Fruit fly (Drosophila melanogaster) whole organism, embryonic: Measurements from ENCODE around the gene Rab8.

Experiments used
- Adf1 ChIP-seq: fragments of 200-800 bp; sonication (Bioruptor generic); IDR thresholded peaks from 2 replicates; pipeline ENCODE4 v1.3.6; 2022; ENCODE audit warnings: missing biosample characterization, missing genetic modification characterization
- C15 ChIP-seq: fragments of 200-800 bp; sonication (Bioruptor generic); IDR thresholded peaks from 3 replicates; pipeline ENCODE4 v1.3.6; 2022; ENCODE audit warnings: missing biosample characterization, missing genetic modification characterization
- CG10462 ChIP-seq: fragments of 200-800 bp; sonication (Bioruptor generic); optimal IDR thresholded peaks from 2 replicates; lab custom pipeline; 2016; ENCODE audit warnings: missing biosample characterization, missing genetic modification characterization
- CG10979 ChIP-seq: fragments of 200-800 bp; sonication (Bioruptor generic); optimal IDR thresholded peaks from 2 replicates; lab custom pipeline; 2018; ENCODE audit warnings: missing biosample characterization, mild to moderate bottlenecking, missing genetic modification characterization, moderate library complexity
- CG11723 ChIP-seq: fragments of 200-800 bp; sonication (Bioruptor generic); optimal IDR thresholded peaks from 2 replicates; lab custom pipeline; 2017; ENCODE audit warnings: missing biosample characterization, mild to moderate bottlenecking, missing genetic modification characterization
- CG12659 ChIP-seq: fragments of 200-800 bp; sonication (Bioruptor generic); optimal IDR thresholded peaks from 3 replicates; lab custom pipeline; 2017; ENCODE audit warnings: mild to moderate bottlenecking, missing biosample characterization, missing genetic modification reagents, missing genetic modification characterization
- CG14441 ChIP-seq: fragments of 200-800 bp; sonication (Bioruptor generic); IDR thresholded peaks from 2 replicates; pipeline ENCODE4 v1.3.6; 2022; ENCODE audit warnings: missing biosample characterization, missing genetic modification characterization
- CG14965 ChIP-seq: fragments of 200-800 bp; sonication (Bioruptor generic); optimal IDR thresholded peaks from 2 replicates; lab custom pipeline; 2016; ENCODE audit warnings: missing biosample characterization, missing genetic modification characterization, borderline replicate concordance
- CG1529 ChIP-seq: fragments of 200-800 bp; sonication (Bioruptor generic); optimal IDR thresholded peaks from 3 replicates; lab custom pipeline; 2018; ENCODE audit warnings: missing biosample characterization, missing genetic modification characterization
- CG16815 ChIP-seq: fragments of 200-800 bp; sonication (Bioruptor generic); optimal IDR thresholded peaks from 3 replicates; lab custom pipeline; 2017; ENCODE audit warnings: missing biosample characterization, mild to moderate bottlenecking, missing genetic modification characterization
- CG3726 ChIP-seq: fragments of 200-800 bp; sonication (Bioruptor generic); IDR thresholded peaks from 3 replicates; pipeline ENCODE4, ENCODE4 v1.3.6; 2022; ENCODE audit warnings: missing biosample characterization, missing genetic modification characterization
- CG5180 ChIP-seq: fragments of 200-800 bp; sonication (Bioruptor generic); optimal IDR thresholded peaks from 3 replicates; lab custom pipeline; 2017; ENCODE audit warnings: missing biosample characterization, missing genetic modification characterization, mild to moderate bottlenecking, moderate library complexity, missing genetic modification reagents
- CG6175 ChIP-seq: fragments of 200-800 bp; sonication (Bioruptor generic); IDR thresholded peaks from 3 replicates; pipeline ENCODE4 v1.3.6; 2022; ENCODE audit warnings: missing biosample characterization, missing genetic modification characterization
- CG6254 ChIP-seq: fragments of 200-800 bp; sonication (Bioruptor generic); optimal IDR thresholded peaks from 3 replicates; lab custom pipeline; 2017; ENCODE audit warnings: mild to moderate bottlenecking, missing biosample characterization, missing genetic modification reagents, missing genetic modification characterization
- CG6272 ChIP-seq: fragments of 200-800 bp; sonication (Bioruptor generic); IDR thresholded peaks from 2 replicates; pipeline ENCODE4 v1.3.6; 2022; ENCODE audit warnings: missing biosample characterization, missing genetic modification characterization
- CG6813 ChIP-seq: fragments of 200-800 bp; sonication (Bioruptor generic); optimal IDR thresholded peaks from 2 replicates; lab custom pipeline; 2017; ENCODE audit warnings: missing biosample characterization, missing genetic modification characterization, mild to moderate bottlenecking, moderate library complexity, missing genetic modification reagents
- CG7839 ChIP-seq: fragments of 200-800 bp; sonication (Bioruptor generic); optimal IDR thresholded peaks from 3 replicates; lab custom pipeline; 2018; ENCODE audit warnings: missing biosample characterization, mild to moderate bottlenecking, missing genetic modification characterization, moderate library complexity
- Chrac-16 ChIP-seq: fragments of 200-800 bp; sonication (Bioruptor generic); optimal IDR thresholded peaks from 3 replicates; lab custom pipeline; 2016; ENCODE audit warnings: missing biosample characterization, missing genetic modification characterization
- Dp ChIP-seq: fragments of 200-800 bp; sonication (Bioruptor generic); optimal IDR thresholded peaks from 2 replicates; lab custom pipeline; 2018; ENCODE audit warnings: missing biosample characterization, mild to moderate bottlenecking, missing genetic modification characterization, moderate library complexity
- Elba2 ChIP-seq: fragments of 200-800 bp; sonication (Bioruptor generic); optimal IDR thresholded peaks from 3 replicates; lab custom pipeline; 2016; ENCODE audit warnings: missing biosample characterization, missing genetic modification characterization
- Ets65A ChIP-seq: fragments of 200-800 bp; sonication (Bioruptor generic); peaks from one replicate; lab custom pipeline; 2016; ENCODE audit warnings: missing biosample characterization, missing genetic modification characterization
- Ets97D ChIP-seq: fragments of 200-800 bp; sonication (Bioruptor generic); optimal IDR thresholded peaks from 3 replicates; lab custom pipeline; 2016; ENCODE audit warnings: missing biosample characterization, missing genetic modification characterization
- H15 ChIP-seq: fragments of 200-800 bp; sonication (Bioruptor generic); IDR thresholded peaks from 3 replicates; pipeline ENCODE4 v1.3.6; 2022; ENCODE audit warnings: missing biosample characterization, missing genetic modification characterization
- MESR4 ChIP-seq: fragments of 200-800 bp; sonication (Bioruptor generic); optimal IDR thresholded peaks from 2 replicates; lab custom pipeline; 2018; ENCODE audit warnings: missing biosample characterization, mild to moderate bottlenecking, missing genetic modification characterization, moderate library complexity
- NFAT ChIP-seq: fragments of 200-800 bp; sonication (Bioruptor generic); IDR thresholded peaks from 2 replicates; pipeline ENCODE4 v1.3.6; 2022; ENCODE audit warnings: missing biosample characterization, missing genetic modification characterization
- Nf-YA ChIP-seq: fragments of 200-800 bp; sonication (Bioruptor generic); IDR thresholded peaks from 2 replicates; pipeline ENCODE4 v1.3.6; 2022; ENCODE audit warnings: missing biosample characterization, missing genetic modification characterization
- Pdp1 ChIP-seq, 2 experiments: fragments of 200-800 bp; sonication (Bioruptor generic); optimal IDR thresholded peaks; 3 replicates each; lab custom pipeline; 2016; ENCODE audit warnings: missing biosample characterization in 2 of 2, missing genetic modification characterization in 2 of 2, mild to moderate bottlenecking in 1 of 2, moderate library complexity in 1 of 2
- Ravus ChIP-seq: fragments of 200-800 bp; sonication (Bioruptor generic); IDR thresholded peaks from 2 replicates; pipeline ENCODE4 v1.3.6; 2022; ENCODE audit warnings: missing biosample characterization, missing genetic modification characterization
- Six4 ChIP-seq: fragments of 200-800 bp; sonication (Bioruptor generic); optimal IDR thresholded peaks from 2 replicates; lab custom pipeline; 2016; ENCODE audit warnings: missing biosample characterization, missing genetic modification characterization
- ac ChIP-seq: fragments of 200-800 bp; sonication (Bioruptor generic); optimal IDR thresholded peaks from 3 replicates; lab custom pipeline; 2017; ENCODE audit warnings: missing biosample characterization, mild to moderate bottlenecking, missing genetic modification characterization
- amos ChIP-seq: fragments of 200-800 bp; sonication (Bioruptor generic); IDR thresholded peaks from 2 replicates; pipeline ENCODE4 v1.3.6; 2022; ENCODE audit warnings: missing biosample characterization, missing genetic modification characterization; ENCODE audit not compliant: partially characterized antibody
- chinmo ChIP-seq: fragments of 200-800 bp; sonication (Bioruptor generic); IDR thresholded peaks from 4 replicates; pipeline ENCODE4 v1.3.6; 2022; ENCODE audit warnings: missing biosample characterization, missing genetic modification characterization; ENCODE audit not compliant: partially characterized antibody
- chn ChIP-seq: fragments of 200-800 bp; sonication (Bioruptor generic); optimal IDR thresholded peaks from 2 replicates; lab custom pipeline; 2016; ENCODE audit warnings: missing biosample characterization, missing genetic modification characterization
- ewg ChIP-seq: fragments of 200-800 bp; sonication (Bioruptor generic); optimal IDR thresholded peaks from 3 replicates; lab custom pipeline; 2017; ENCODE audit warnings: mild to moderate bottlenecking, missing biosample characterization, missing genetic modification reagents, missing genetic modification characterization
- fd102C ChIP-seq: fragments of 200-800 bp; sonication (Bioruptor generic); optimal IDR thresholded peaks from 2 replicates; lab custom pipeline; 2018; ENCODE audit warnings: missing biosample characterization, mild to moderate bottlenecking, missing genetic modification characterization, moderate library complexity
- grau ChIP-seq: fragments of 200-800 bp; optimal IDR thresholded peaks from 3 replicates; lab custom pipeline; 2019; ENCODE audit warnings: missing biosample characterization, mild to moderate bottlenecking, missing genetic modification characterization, moderate library complexity
- gro ChIP-seq: fragments of 200-800 bp; sonication (Bioruptor generic); optimal IDR thresholded peaks from 2 replicates; lab custom pipeline; 2016; ENCODE audit warnings: missing biosample characterization, missing genetic modification characterization
- gsb-n ChIP-seq: fragments of 200-800 bp; sonication (Bioruptor generic); optimal IDR thresholded peaks from 3 replicates; lab custom pipeline; 2018; ENCODE audit warnings: missing biosample characterization, mild to moderate bottlenecking, missing genetic modification characterization
- kni ChIP-seq: fragments of 200-800 bp; sonication (Bioruptor generic); optimal IDR thresholded peaks from 3 replicates; lab custom pipeline; 2017; ENCODE audit warnings: mild to moderate bottlenecking, missing biosample characterization, missing genetic modification reagents, missing genetic modification characterization
- mld ChIP-seq: fragments of 200-800 bp; sonication (Bioruptor generic); IDR thresholded peaks from 3 replicates; pipeline ENCODE4 v1.3.6; 2022; ENCODE audit warnings: missing biosample characterization, missing genetic modification characterization; ENCODE audit not compliant: partially characterized antibody
- otp ChIP-seq: fragments of 200-800 bp; sonication (Bioruptor generic); IDR thresholded peaks from 3 replicates; pipeline ENCODE4, ENCODE4 v1.3.6; 2022; ENCODE audit warnings: missing biosample characterization, missing genetic modification characterization
- peb ChIP-seq: fragments of 200-800 bp; sonication (Bioruptor generic); IDR thresholded peaks from 2 replicates; pipeline ENCODE4 v1.3.6; 2022; ENCODE audit warnings: missing biosample characterization, missing genetic modification characterization
- pita ChIP-seq: fragments of 200-800 bp; sonication (Bioruptor generic); optimal IDR thresholded peaks from 2 replicates; lab custom pipeline; 2017; ENCODE audit warnings: missing biosample characterization, mild to moderate bottlenecking, missing genetic modification characterization
- row ChIP-seq: fragments of 200-800 bp; sonication (Bioruptor generic); IDR thresholded peaks from 3 replicates; pipeline ENCODE4 v1.3.6; 2022; ENCODE audit warnings: missing biosample characterization, missing genetic modification characterization
- run ChIP-seq: fragments of 200-800 bp; sonication (Bioruptor generic); optimal IDR thresholded peaks from 3 replicates; lab custom pipeline; 2018; ENCODE audit warnings: missing biosample characterization, mild to moderate bottlenecking, missing genetic modification characterization
- sc ChIP-seq, 3 experiments: fragments of >200 bp in 2 of 3; fragments of 200-800 bp in 1 of 3; sonication (Bioruptor generic) in 1 of 3; optimal IDR thresholded peaks; 2 replicates in 2 of 3; 3 replicates in 1 of 3; lab custom pipeline; 2017; ENCODE audit warnings: mild to moderate bottlenecking in 1 of 3, missing biosample characterization in 1 of 3, missing genetic modification characterization in 1 of 3, missing genetic modification reagents in 1 of 3
- stwl ChIP-seq: fragments of 200-800 bp; sonication (Bioruptor generic); optimal IDR thresholded peaks from 3 replicates; lab custom pipeline; 2018; ENCODE audit warnings: missing biosample characterization, mild to moderate bottlenecking, missing genetic modification characterization, moderate library complexity
- trh ChIP-seq: fragments of 200-800 bp; sonication (Bioruptor generic); optimal IDR thresholded peaks from 2 replicates; lab custom pipeline; 2016; ENCODE audit warnings: missing biosample characterization, missing genetic modification characterization

Gene Rab8

DNA sequence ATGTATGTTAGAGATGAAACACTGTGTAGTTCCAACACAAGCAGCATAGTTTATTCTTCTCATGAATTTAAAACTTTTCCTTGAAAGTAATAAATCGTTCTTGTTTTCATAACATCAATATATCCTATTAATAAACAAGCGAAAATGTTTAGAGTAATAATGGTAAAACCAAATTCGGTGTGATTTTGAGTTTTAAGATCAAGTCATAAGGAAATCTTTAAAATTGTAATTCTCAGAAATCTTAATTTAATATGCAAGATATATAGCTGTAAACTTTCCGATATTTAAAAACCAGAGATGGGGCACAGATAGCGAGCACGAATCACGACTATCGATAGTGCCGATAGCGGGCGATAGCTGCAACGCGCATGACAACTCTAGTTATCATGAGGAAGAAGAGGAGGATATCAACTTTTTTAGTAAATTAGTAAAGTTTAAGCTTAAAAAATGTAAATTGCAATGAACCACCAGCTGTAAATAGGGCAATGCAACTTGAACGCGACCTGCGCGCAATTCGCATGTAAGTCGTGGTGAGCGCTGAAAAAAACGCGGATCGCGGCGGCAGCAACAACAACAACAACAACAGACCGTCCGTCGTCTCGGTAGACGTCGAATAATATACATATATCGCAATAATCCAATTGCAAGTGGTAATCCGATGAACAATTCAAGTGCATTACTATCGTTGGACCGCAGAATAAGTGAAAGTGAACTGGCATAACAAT lies 52.9 kb downstream of the Rab8 start, which contains the start of the genes Fibp and Deaf1 (continued):
- TF ChIP-seq sc (optimal IDR thresholded peaks at IDR 0.05; lab: Kevin White, UChicago) (no peak), sc (GFP tag; optimal IDR thresholded peaks at IDR 0.05; lab: Kevin White, UChicago) (peak; percentile 11), CG5180 (no peak), amos (GFP tag; lab: Robert Waterston, UW) (peak; percentile 99), ac (GFP tag; lab: Kevin White, UChicago) (no peak), trh (GFP tag; lab: Kevin White, UChicago) (peak; percentile 57), CG1529 (GFP tag; lab: Kevin White, UChicago) (peak; percentile 29), Adf1 (no peak; the same call in 1 of the 2 replicates), pita (no peak), CG12659 (GFP tag; lab: Kevin White, UChicago) (peak; percentile 86), CG10979 (tag; lab: Kevin White, UChicago) (peak; percentile 54), fd102C (GFP tag; lab: Kevin White, UChicago) (no peak), CG14441 (peak; percentile 57; the same call in 1 of the 2 replicates), CG16815 (GFP tag; lab: Kevin White, UChicago) (peak; percentile 74), MESR4 (GFP tag; lab: Kevin White, UChicago) (peak; percentile 82), Elba2 (GFP tag; lab: Kevin White, UChicago) (peak; percentile 95), CG6254 (no peak), CG6813 (no peak), kni (GFP tag; lab: Kevin White, UChicago) (peak; percentile 42), run (tag; lab: Kevin White, UChicago) (no peak), Ets65A (GFP tag; lab: Kevin White, UChicago) (peak; percentile 98), Chrac-16 (GFP tag; lab: Kevin White, UChicago) (peak; percentile 84), C15 (GFP tag; lab: Robert Waterston, UW) (no peak), Nf-YA (GFP tag; lab: Robert Waterston, UW) (peak; percentile 18; the same call in 1 of the 2 replicates), chinmo (GFP tag; lab: Robert Waterston, UW) (peak; percentile 98), CG11723 (no peak), grau (tag; lab: Kevin White, UChicago) (peak; percentile 79), gsb-n (tag; lab: Kevin White, UChicago) (no peak), CG7839 (tag; lab: Kevin White, UChicago) (peak; percentile 74), Six4 (GFP tag; lab: Kevin White, UChicago) (peak; percentile 60), CG6175 (GFP tag; lab: Robert Waterston, UW) (peak; percentile 42; the same call in 1 of the 3 replicates), ewg (GFP tag; lab: Kevin White, UChicago) (peak; percentile 99), CG3726 (GFP tag; lab: Robert Waterston, UW) (no peak), H15 (GFP tag; lab: Robert Waterston, UW) (peak; percentile 68), chn (GFP tag; lab: Kevin White, UChicago) (peak; percentile 87), CG14965 (GFP tag; lab: Kevin White, UChicago) (no peak), CG6272 (peak; percentile 84), Dp (GFP tag; lab: Kevin White, UChicago) (peak; percentile 2), Pdp1 (GFP tag; optimal IDR thresholded peaks at IDR 0.05; lab: Kevin White, UChicago) (peak; percentile 76 to 85), peb (GFP tag; lab: Robert Waterston, UW) (no peak), row (GFP tag; lab: Robert Waterston, UW) (peak; percentile 95), gro (peak; percentile 58), otp (no peak), stwl (tag; lab: Kevin White, UChicago) (peak; percentile 48), mld (GFP tag; lab: Robert Waterston, UW) (peak; percentile 97), Ravus (GFP tag; lab: Robert Waterston, UW) (no peak; the same call in 1 of the 2 replicates), Ets97D (GFP tag; lab: Kevin White, UChicago) (peak; percentile 72), CG10462 (GFP tag; lab: Kevin White, UChicago) (peak; percentile 46), NFAT (GFP tag; lab: Robert Waterston, UW) (peak; percentile 80)
